Fruit fly (Drosophila melanogaster) whole organism, wandering third instar larva: ENCODE results near the gene Hrb87F.

Experiments used
- Abd-B ChIP-seq: fragments of >200 bp; optimal IDR thresholded peaks from 2 replicates; lab custom pipeline; 2017; ENCODE audit warnings: missing biosample characterization, missing genetic modification characterization
- CG32264 ChIP-seq: fragments of 200-800 bp; sonication (Bioruptor generic); optimal IDR thresholded peaks from 2 replicates; lab custom pipeline; 2016; ENCODE audit warnings: missing biosample characterization, missing genetic modification characterization
- CG9705 ChIP-seq: fragments of 200-800 bp; sonication (Bioruptor generic); optimal IDR thresholded peaks from 2 replicates; lab custom pipeline; 2018; ENCODE audit warnings: missing biosample characterization, mild to moderate bottlenecking, missing genetic modification characterization
- CrebA ChIP-seq: fragments of 200-800 bp; sonication (Bioruptor generic); optimal IDR thresholded peaks from 2 replicates; lab custom pipeline; 2016; ENCODE audit warnings: missing biosample characterization, mild to moderate bottlenecking, missing genetic modification characterization, borderline replicate concordance
- Dfd ChIP-seq: fragments of >200 bp; optimal IDR thresholded peaks from 2 replicates; lab custom pipeline; 2017; ENCODE audit warnings: missing biosample characterization, missing genetic modification characterization
- Dif ChIP-seq: fragments of 200-275, 200-300 bp; sonication (Bioruptor generic); optimal IDR thresholded peaks from 2 replicates; lab custom pipeline; 2018; ENCODE audit warnings: missing biosample characterization, missing genetic modification characterization; ENCODE audit not compliant: partially characterized antibody
- HLH106 ChIP-seq: fragments of 200-800 bp; optimal IDR thresholded peaks from 3 replicates; lab custom pipeline; 2019; ENCODE audit warnings: missing biosample characterization, mild to moderate bottlenecking, missing genetic modification characterization, moderate library complexity
- Hnf4 ChIP-seq: fragments of 200-800 bp; sonication (Bioruptor generic); optimal IDR thresholded peaks from 2 replicates; lab custom pipeline; 2016; ENCODE audit warnings: missing biosample characterization, mild to moderate bottlenecking, missing genetic modification characterization
- Hr78 ChIP-seq: fragments of >200 bp; optimal IDR thresholded peaks from 2 replicates; lab custom pipeline; 2017; ENCODE audit warnings: missing biosample characterization, missing genetic modification characterization
- Hr83 ChIP-seq: fragments of 200-300 bp; sonication (Bioruptor generic); optimal IDR thresholded peaks from 2 replicates; lab custom pipeline; 2016; ENCODE audit warnings: missing biosample characterization, mild to moderate bottlenecking, missing genetic modification characterization, moderate library complexity; ENCODE audit not compliant: poor library complexity, severe bottlenecking
- Jra ChIP-seq: sonication (Bioruptor generic); optimal IDR thresholded peaks from 2 replicates; lab custom pipeline; 2016; ENCODE audit warnings: missing biosample characterization, missing genetic modification characterization
- Mio ChIP-seq: sonication (Bioruptor generic); optimal IDR thresholded peaks from 2 replicates; lab custom pipeline; 2016; ENCODE audit warnings: missing biosample characterization, missing genetic modification characterization
- Myc ChIP-seq: fragments of >200 bp; optimal IDR thresholded peaks from 2 replicates; lab custom pipeline; 2017
- N ChIP-seq: fragments of >200 bp; optimal IDR thresholded peaks from 2 replicates; lab custom pipeline; 2018; ENCODE audit warnings: missing biosample characterization, missing external identifiers, missing genetic modification characterization
- OdsH ChIP-seq: fragments of 200-800 bp; sonication (Bioruptor generic); optimal IDR thresholded peaks from 2 replicates; lab custom pipeline; 2016; ENCODE audit warnings: missing biosample characterization, mild to moderate bottlenecking, missing genetic modification characterization
- Rel ChIP-seq, 2 experiments: fragments of 200-800 bp; sonication (Bioruptor generic) in 1 of 2; optimal IDR thresholded peaks; 2 replicates in 1 of 2; 3 replicates in 1 of 2; lab custom pipeline; 2016 to 2019; ENCODE audit warnings: mild to moderate bottlenecking in 2 of 2, missing biosample characterization in 2 of 2, missing genetic modification characterization in 2 of 2, moderate library complexity in 1 of 2
- Vsx2 ChIP-seq: fragments of 200-300, 225-300 bp; sonication (Bioruptor generic); optimal IDR thresholded peaks from 2 replicates; lab custom pipeline; 2018; ENCODE audit warnings: missing biosample characterization, missing genetic modification characterization; ENCODE audit not compliant: partially characterized antibody
- brk ChIP-seq: fragments of 200-800 bp; sonication (Bioruptor generic); optimal IDR thresholded peaks from 2 replicates; lab custom pipeline; 2016; ENCODE audit warnings: missing biosample characterization, mild to moderate bottlenecking, missing genetic modification characterization
- dmrt93B ChIP-seq: fragments of 200-800 bp; sonication (Bioruptor generic); optimal IDR thresholded peaks from 2 replicates; lab custom pipeline; 2018; ENCODE audit warnings: missing biosample characterization, mild to moderate bottlenecking, missing genetic modification characterization
- dsf ChIP-seq: sonication (Bioruptor generic); optimal IDR thresholded peaks from 2 replicates; lab custom pipeline; 2016; ENCODE audit warnings: missing biosample characterization, missing genetic modification characterization, borderline replicate concordance
- foxo ChIP-seq, 2 experiments: fragments of 200-800 bp; sonication (Bioruptor generic); optimal IDR thresholded peaks; 2 replicates in 1 of 2; 3 replicates in 1 of 2; lab custom pipeline; 2016 to 2017; ENCODE audit warnings: missing biosample characterization in 2 of 2, missing genetic modification characterization in 2 of 2
- fru ChIP-seq: fragments of 200-800 bp; sonication (Bioruptor generic); optimal IDR thresholded peaks from 3 replicates; lab custom pipeline; 2016; ENCODE audit warnings: missing biosample characterization, mild to moderate bottlenecking, missing genetic modification characterization
- h ChIP-seq: fragments of 200-800 bp; sonication (Bioruptor generic); optimal IDR thresholded peaks from 3 replicates; lab custom pipeline; 2016; ENCODE audit warnings: missing biosample characterization, mild to moderate bottlenecking, missing genetic modification characterization
- jim ChIP-seq: fragments of 175-275, 200-325 bp; sonication (Bioruptor generic); optimal IDR thresholded peaks from 2 replicates; lab custom pipeline; 2016; ENCODE audit warnings: missing biosample characterization, mild to moderate bottlenecking, missing genetic modification characterization
- pan ChIP-seq: fragments of >200 bp; optimal IDR thresholded peaks from 2 replicates; lab custom pipeline; 2017
- rgr ChIP-seq: fragments of 200-800 bp; sonication (Bioruptor generic); optimal IDR thresholded peaks from 3 replicates; lab custom pipeline; 2016; ENCODE audit warnings: missing biosample characterization, mild to moderate bottlenecking, missing genetic modification characterization
- sage ChIP-seq: fragments of 200-800 bp; sonication (Bioruptor generic); optimal IDR thresholded peaks from 2 replicates; lab custom pipeline; 2016; ENCODE audit warnings: missing biosample characterization, mild to moderate bottlenecking, missing genetic modification characterization
- sv ChIP-seq: fragments of 200-800 bp; sonication (Bioruptor generic); optimal IDR thresholded peaks from 3 replicates; lab custom pipeline; 2016; ENCODE audit warnings: missing biosample characterization, missing genetic modification characterization
- tai ChIP-seq: sonication (Bioruptor generic); optimal IDR thresholded peaks from 2 replicates; lab custom pipeline; 2016; ENCODE audit warnings: missing biosample characterization, missing genetic modification characterization
- usp ChIP-seq: fragments of >200 bp; optimal IDR thresholded peaks from 2 replicates; lab custom pipeline; 2017; ENCODE audit warnings: missing biosample characterization, missing genetic modification characterization

Gene Hrb87F

DNA sequence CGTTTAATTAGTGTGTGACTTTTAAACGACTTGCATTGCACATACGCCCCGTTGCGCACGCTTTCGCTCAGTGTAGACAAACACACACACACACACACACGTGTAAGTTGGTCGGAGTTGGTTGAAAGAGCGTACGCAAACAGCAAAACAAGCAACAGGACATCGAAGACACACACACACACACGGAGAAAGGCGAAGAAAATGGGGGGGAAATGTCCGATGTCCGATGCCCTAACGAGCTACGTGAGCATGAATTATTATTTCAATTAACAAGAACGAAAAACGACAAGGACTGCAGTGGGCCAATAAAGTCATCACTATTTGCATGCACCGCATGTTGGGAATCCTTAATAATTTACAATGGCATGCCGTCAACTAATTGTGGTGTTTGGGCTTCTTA lies 43.1 kb downstream of the Hrb87F start:
- TF ChIP-seq dmrt93B (GFP tag; lab: Kevin White, UChicago) = no peak
- TF ChIP-seq h (GFP tag; lab: Kevin White, UChicago) = no peak
- no peak for TF ChIP-seq dsf
- no peak for TF ChIP-seq Hnf4 (GFP tag; lab: Kevin White, UChicago)
- no peak for TF ChIP-seq sage (GFP tag; lab: Kevin White, UChicago)
- TF ChIP-seq foxo (GFP tag; optimal IDR thresholded peaks at IDR 0.05; lab: Kevin White, UChicago) = no peak

DNA sequence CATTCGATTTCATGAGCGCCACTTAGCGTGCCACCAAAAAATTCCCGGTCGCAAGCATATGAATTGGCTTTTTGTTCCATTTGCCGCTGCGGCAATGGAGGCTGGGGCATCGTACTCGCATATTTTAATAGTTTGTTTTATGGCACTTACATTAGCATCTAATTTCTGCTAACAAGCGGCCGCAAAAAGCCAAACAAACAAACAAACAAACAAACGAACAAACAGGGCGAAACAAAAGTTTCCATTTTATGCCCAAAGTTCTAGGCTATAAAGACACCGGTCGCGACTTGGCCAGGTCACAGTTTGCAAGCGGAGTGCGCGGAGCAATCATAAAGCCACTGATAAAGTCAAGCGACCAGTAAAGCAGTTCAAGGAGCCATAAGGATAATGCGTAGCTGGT lies 44.7 kb downstream of the Hrb87F start, which contains the start of gene CG9269:
CG9269 (plus strand) TSS at position 301 of the 400 bp plus-strand sequence.
- TF ChIP-seq sv (GFP tag; lab: Kevin White, UChicago) (no peak), pan (no peak)

- TF ChIP-seq fru (GFP tag; lab: Kevin White, UChicago) = no peak
- TF ChIP-seq Rel (GFP tag; optimal IDR thresholded peaks at IDR 0.05; lab: Kevin White, UChicago) = no peak
- TF ChIP-seq Rel (tag; optimal IDR thresholded peaks at IDR 0.05; lab: Kevin White, UChicago) = no peak
- no peak for TF ChIP-seq Mio (GFP tag; lab: Kevin White, UChicago)
- no peak for TF ChIP-seq usp
- no peak for TF ChIP-seq jim
These were observed 45.3 kb downstream of the Hrb87F start for dm6 chr3R:13615007-13615406.

dm6 chr3R:13612333-13612732 lies 48.0 kb downstream of the Hrb87F start, which contains the start of gene CG9757:
TSS of gene CG9757 (minus strand) at chr3R:13612433.
- TF ChIP-seq Mio (GFP tag; lab: Kevin White, UChicago) (no peak), CrebA (GFP tag; lab: Kevin White, UChicago) (no peak), rgr (GFP tag; lab: Kevin White, UChicago) (no peak), sage (GFP tag; lab: Kevin White, UChicago) (no peak), Dfd (GFP tag; lab: Kevin White, UChicago) (no peak), CG32264 (no peak), OdsH (GFP tag; lab: Kevin White, UChicago) (no peak), Hr78 (GFP tag; lab: Kevin White, UChicago) (no peak), dsf (no peak), fru (GFP tag; lab: Kevin White, UChicago) (no peak), dmrt93B (GFP tag; lab: Kevin White, UChicago) (no peak), CG9705 (GFP tag; lab: Kevin White, UChicago) (no peak), Hr83 (GFP tag; lab: Kevin White, UChicago) (no peak), brk (GFP tag; lab: Kevin White, UChicago) (no peak), Myc (lab: Kevin White, UChicago) (no peak), Vsx2 (GFP tag; lab: Kevin White, UChicago) (no peak), h (GFP tag; lab: Kevin White, UChicago) (no peak), pan (no peak), Dif (GFP tag; lab: Kevin White, UChicago) (no peak)

DNA sequence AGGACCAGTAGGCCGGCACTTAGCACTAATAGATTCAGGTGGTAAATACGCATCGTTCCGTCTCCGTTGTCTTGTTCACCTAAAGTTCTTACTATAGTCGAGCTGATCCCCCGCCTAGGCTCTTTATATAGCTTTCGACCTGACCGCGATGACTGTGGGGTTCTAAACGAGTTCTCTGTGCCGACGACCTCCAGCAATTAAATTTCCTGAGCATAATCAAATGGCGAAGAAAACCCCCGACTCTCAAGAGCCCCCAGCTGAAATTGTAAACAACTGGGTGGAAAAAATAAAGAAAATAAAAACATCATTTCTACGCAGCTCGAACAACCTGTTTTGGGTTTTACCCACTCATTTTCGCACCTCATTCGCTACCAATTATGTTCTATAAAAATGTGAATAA lies 51.2 kb downstream of the Hrb87F start, which contains the start of gene CG9759:
CG9759 (minus strand) TSS at position 101 of the 400 bp plus-strand sequence.
- no peak for TF ChIP-seq jim
- no peak for TF ChIP-seq HLH106
- no peak for TF ChIP-seq Abd-B (GFP tag; lab: Kevin White, UChicago)
- no peak for TF ChIP-seq Vsx2 (GFP tag; lab: Kevin White, UChicago)
- no peak for TF ChIP-seq tai (GFP tag; lab: Kevin White, UChicago)
- no peak for TF ChIP-seq dmrt93B (GFP tag; lab: Kevin White, UChicago)
- TF ChIP-seq foxo (GFP tag; optimal IDR thresholded peaks at IDR 0.05; lab: Kevin White, UChicago) = no peak
- no peak for TF ChIP-seq dsf
- no peak for TF ChIP-seq Hr83 (GFP tag; lab: Kevin White, UChicago)
- TF ChIP-seq N = no peak
- no peak for TF ChIP-seq brk (GFP tag; lab: Kevin White, UChicago)
- no peak for TF ChIP-seq h (GFP tag; lab: Kevin White, UChicago)
- TF ChIP-seq Rel (GFP tag; optimal IDR thresholded peaks at IDR 0.05; lab: Kevin White, UChicago) = no peak
- no peak for TF ChIP-seq Rel (tag; optimal IDR thresholded peaks at IDR 0.05; lab: Kevin White, UChicago)
- TF ChIP-seq Jra = no peak
- TF ChIP-seq sv (GFP tag; lab: Kevin White, UChicago) = no peak
